Fruit fly (Drosophila melanogaster): ENCODE data around the gene ntc.
A peak's percentile ranks its signal among the peaks of the same experiment; 100 is the strongest.

ntc gene

DNA sequence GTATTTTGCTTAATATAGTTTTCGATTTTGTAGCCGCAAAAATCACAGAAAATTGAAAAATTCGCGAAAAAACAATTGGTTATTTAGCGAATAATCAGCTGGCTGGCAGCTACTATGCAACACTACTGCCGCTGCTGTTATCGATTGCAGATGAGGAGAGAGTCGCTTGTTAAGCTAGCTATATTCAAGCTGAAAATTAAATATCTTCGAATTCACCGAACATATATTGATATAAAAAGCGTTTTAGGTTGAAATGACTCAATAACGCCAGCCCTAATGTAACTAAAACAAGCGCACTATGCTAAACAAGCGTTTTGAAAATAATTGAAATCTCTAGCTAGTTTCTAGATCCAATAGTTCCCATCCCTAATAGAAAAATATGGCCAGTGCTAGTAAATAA is at the start of gene ntc, which contains the start of the genes CG32264 and IntS10 (continued):
- TF ChIP-seq cwo (GFP tag; optimal IDR thresholded peaks at IDR 0.05), result peak; percentile 34
- TF ChIP-seq sisA (GFP tag; IDR thresholded peaks at IDR 0.05), result peak; percentile 24; the same call in 1 of the 2 replicates
- TF ChIP-seq al (GFP tag; IDR thresholded peaks at IDR 0.05), result peak; percentile 49; the same call in 1 of the 2 replicates
- peak; percentile 32 for TF ChIP-seq ssp (GFP tag; IDR thresholded peaks at IDR 0.05)
- TF ChIP-seq CG11247 (GFP tag; IDR thresholded peaks at IDR 0.05), result no peak; the same call in 1 of the 2 replicates
- TF ChIP-seq cato (GFP tag; optimal IDR thresholded peaks at IDR 0.05; ENCODE audit: borderline replicate concordance), result peak; percentile 61
- peak; percentile 66 for TF ChIP-seq knrl (GFP tag; IDR thresholded peaks at IDR 0.05; ENCODE audit: partially characterized antibody)
- TF ChIP-seq CG1602 (GFP tag; optimal IDR thresholded peaks at IDR 0.05), result peak; percentile 58
- TF ChIP-seq CrebB (tag; optimal IDR thresholded peaks at IDR 0.05), result no peak
- TF ChIP-seq exex (tag; optimal IDR thresholded peaks at IDR 0.05), result peak; percentile 41
- TF ChIP-seq CG10565 (GFP tag; optimal IDR thresholded peaks at IDR 0.05), result no peak
- TF ChIP-seq odd (GFP tag; optimal IDR thresholded peaks at IDR 0.05), result peak; percentile 4
- peak; percentile 17 for TF ChIP-seq CG12236 (GFP tag; optimal IDR thresholded peaks at IDR 0.05)
- no peak for TF ChIP-seq crol (GFP tag; IDR thresholded peaks at IDR 0.05)
- no peak; the same call in 1 of the 2 replicates for TF ChIP-seq hbn (GFP tag; IDR thresholded peaks at IDR 0.05; ENCODE audit: partially characterized antibody)
- no peak for TF ChIP-seq so (GFP tag; IDR thresholded peaks at IDR 0.05)
- peak; percentile 72 for TF ChIP-seq Bteb2 (GFP tag; optimal IDR thresholded peaks at IDR 0.05)
- TF ChIP-seq CG17186 (GFP tag; optimal IDR thresholded peaks at IDR 0.05), result no peak
- TF ChIP-seq CG11696 (GFP tag; IDR thresholded peaks at IDR 0.05), result no peak
- no peak for TF ChIP-seq Lim3 (GFP tag; IDR thresholded peaks at IDR 0.05)
- TF ChIP-seq D19B (GFP tag; optimal IDR thresholded peaks at IDR 0.05), result peak; percentile 41
- TF ChIP-seq zen (tag; optimal IDR thresholded peaks at IDR 0.05), result peak; percentile 65
- no peak for TF ChIP-seq vnd (GFP tag; IDR thresholded peaks at IDR 0.05; ENCODE audit: partially characterized antibody)
- TF ChIP-seq tin (GFP tag; optimal IDR thresholded peaks at IDR 0.05), result peak; percentile 70
- TF ChIP-seq Sox102F (GFP tag; optimal IDR thresholded peaks at IDR 0.05), result no peak
- peak; percentile 73 for TF ChIP-seq Sin3A (optimal IDR thresholded peaks at IDR 0.05)
- no peak; the same call in 1 of the 2 replicates for TF ChIP-seq inv (GFP tag; IDR thresholded peaks at IDR 0.05; ENCODE audit: partially characterized antibody)
- peak; percentile 0 for TF ChIP-seq D19A (tag; optimal IDR thresholded peaks at IDR 0.05)
- TF ChIP-seq ab (GFP tag; optimal IDR thresholded peaks at IDR 0.05), result peak; percentile 59
- no peak for TF ChIP-seq tna (GFP tag; IDR thresholded peaks at IDR 0.05; ENCODE audit: partially characterized antibody)
- peak; percentile 19 for TF ChIP-seq p53 (GFP tag; optimal IDR thresholded peaks at IDR 0.05)
- TF ChIP-seq tio (GFP tag; optimal IDR thresholded peaks at IDR 0.05), result no peak
- peak; percentile 16 for TF ChIP-seq ems (GFP tag; optimal IDR thresholded peaks at IDR 0.05)
- peak; percentile 87 for TF ChIP-seq CG2116 (GFP tag; optimal IDR thresholded peaks at IDR 0.05)
- TF ChIP-seq CG5245 (GFP tag; optimal IDR thresholded peaks at IDR 0.05), result peak; percentile 38
- TF ChIP-seq gcm2 (GFP tag; optimal IDR thresholded peaks at IDR 0.05), result peak; percentile 16
- TF ChIP-seq CG12769 (tag; optimal IDR thresholded peaks at IDR 0.05), result peak; percentile 49
- TF ChIP-seq disco-r (GFP tag; optimal IDR thresholded peaks at IDR 0.05), result peak; percentile 70
- TF ChIP-seq twi (tag; optimal IDR thresholded peaks at IDR 0.05), result peak; percentile 58
- no peak for TF ChIP-seq Tbp (GFP tag; optimal IDR thresholded peaks at IDR 0.05)
- peak; percentile 79 for TF ChIP-seq CG12391 (tag; optimal IDR thresholded peaks at IDR 0.05)
- peak; percentile 86 for TF ChIP-seq lilli (GFP tag; optimal IDR thresholded peaks at IDR 0.05)
- TF ChIP-seq schlank (tag; optimal IDR thresholded peaks at IDR 0.05), result peak; percentile 10
- peak; percentile 65 for TF ChIP-seq dmrt11E (tag; optimal IDR thresholded peaks at IDR 0.05)
- TF ChIP-seq Dp (GFP tag; optimal IDR thresholded peaks at IDR 0.05), result peak; percentile 24
- TF ChIP-seq Dip3 (GFP tag; optimal IDR thresholded peaks at IDR 0.05), result peak; percentile 79
- peak; percentile 86 for TF ChIP-seq nmo (GFP tag; optimal IDR thresholded peaks at IDR 0.05)
- TF ChIP-seq CG14050 (GFP tag; IDR thresholded peaks at IDR 0.05), result peak; percentile 29; the same call in 1 of the 3 replicates
- TF ChIP-seq ATbp (GFP tag; optimal IDR thresholded peaks at IDR 0.05), result no peak
- TF ChIP-seq CG1832 (GFP tag; optimal IDR thresholded peaks at IDR 0.05), result no peak
- TF ChIP-seq NK7.1 (GFP tag; optimal IDR thresholded peaks at IDR 0.05), result peak; percentile 61
